Worm (Caenorhabditis elegans): ENCODE measurements around the gene F38H4.3.
A peak's percentile ranks its signal among the peaks of the same experiment; 100 is the strongest.

Gene F38H4.3

DNA sequence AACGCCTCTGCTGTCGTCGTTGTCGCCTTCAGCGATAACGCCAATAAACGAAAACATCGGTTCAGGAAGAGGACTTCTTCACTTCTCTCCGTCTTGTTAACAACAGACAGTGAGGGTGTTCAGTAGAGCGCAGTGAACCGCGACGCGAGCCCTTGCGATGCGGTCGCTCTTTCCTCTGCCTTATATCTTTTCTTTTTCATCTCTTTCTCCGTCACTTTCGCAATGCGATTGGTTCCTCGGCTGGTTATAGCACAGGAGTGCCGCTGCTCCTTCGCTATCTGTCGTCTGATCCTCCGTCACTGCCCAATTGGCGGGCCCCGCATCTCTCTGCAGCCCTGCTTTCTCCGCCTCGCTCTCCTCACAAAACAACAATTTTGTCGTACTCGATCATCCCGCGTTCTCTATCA, 14.9 kb downstream of the F38H4.3 start:
- TF ChIP-seq elt-2 (tag; optimal IDR thresholded peaks at IDR 0.05) (peak; percentile 43), zag-1 (tag; optimal IDR thresholded peaks at IDR 0.05) (no peak), skn-1 (tag; optimal IDR thresholded peaks at IDR 0.05) (peak; percentile 51), pha-4 (tag; optimal IDR thresholded peaks at IDR 0.05) (peak; percentile 74), nhr-237 (tag; optimal IDR thresholded peaks at IDR 0.05) (no peak), ztf-4 (tag; optimal IDR thresholded peaks at IDR 0.05) (no peak), ceh-28 (tag; optimal IDR thresholded peaks at IDR 0.05) (peak; percentile 37), mml-1 (tag; optimal IDR thresholded peaks at IDR 0.05) (no peak), snpc-4 (tag; optimal IDR thresholded peaks at IDR 0.05) (peak; percentile 79), fkh-10 (GFP tag; optimal IDR thresholded peaks at IDR 0.05) (peak; percentile 66), nhr-76 (tag; optimal IDR thresholded peaks at IDR 0.05) (no peak), fos-1 (tag; optimal IDR thresholded peaks at IDR 0.05) (no peak), nfya-1 (tag; optimal IDR thresholded peaks at IDR 0.05; ENCODE audit: insufficient read depth) (peak; percentile 98), elt-3 (tag; optimal IDR thresholded peaks at IDR 0.05) (no peak), unc-62 (GFP tag; optimal IDR thresholded peaks at IDR 0.05) (no peak), ceh-16 (tag; optimal IDR thresholded peaks at IDR 0.05) (no peak), pqm-1 (tag; optimal IDR thresholded peaks at IDR 0.05) (no peak), nhr-23 (tag; optimal IDR thresholded peaks at IDR 0.05) (peak; percentile 5), nhr-25 (tag; optimal IDR thresholded peaks at IDR 0.05) (no peak), nhr-77 (tag; optimal IDR thresholded peaks at IDR 0.05) (no peak), unc-39 (tag; optimal IDR thresholded peaks at IDR 0.05) (no peak), ama-1 (optimal IDR thresholded peaks at IDR 0.05) (peak; percentile 76), nhr-28 (tag; optimal IDR thresholded peaks at IDR 0.05) (no peak), aly-2 (tag; optimal IDR thresholded peaks at IDR 0.05) (no peak), ceh-82 (tag; optimal IDR thresholded peaks at IDR 0.05) (no peak), jun-1 (tag; optimal IDR thresholded peaks at IDR 0.05) (peak; percentile 60), elt-1 (tag; optimal IDR thresholded peaks at IDR 0.05) (peak; percentile 61), ZK546.5 (tag; optimal IDR thresholded peaks at IDR 0.05) (no peak), daf-12 (tag; optimal IDR thresholded peaks at IDR 0.05) (no peak), lin-15B (tag; optimal IDR thresholded peaks at IDR 0.05) (peak; percentile 89), nhr-43 (tag; optimal IDR thresholded peaks at IDR 0.05; ENCODE audit: poor library complexity, severe bottlenecking) (no peak), lin-39 (tag; optimal IDR thresholded peaks at IDR 0.05) (peak; percentile 77), fkh-2 (tag; optimal IDR thresholded peaks at IDR 0.05) (no peak), lsy-12 (tag; optimal IDR thresholded peaks at IDR 0.05) (peak; percentile 35), mdl-1 (tag; optimal IDR thresholded peaks at IDR 0.05) (no peak), nhr-11 (tag; optimal IDR thresholded peaks at IDR 0.05) (peak; percentile 65), R02D3.7 (tag; optimal IDR thresholded peaks at IDR 0.05) (no peak), hmg-11 (tag; optimal IDR thresholded peaks at IDR 0.05) (peak; percentile 75), ceh-9 (tag; optimal IDR thresholded peaks at IDR 0.05) (no peak), eor-1 (tag; optimal IDR thresholded peaks at IDR 0.05) (no peak), ztf-11 (tag; optimal IDR thresholded peaks at IDR 0.05) (no peak), nhr-12 (tag; optimal IDR thresholded peaks at IDR 0.05) (no peak), egl-5 (tag; optimal IDR thresholded peaks at IDR 0.05) (peak; percentile 25), tbx-2 (tag; optimal IDR thresholded peaks at IDR 0.05) (peak; percentile 29), egl-27 (tag; optimal IDR thresholded peaks at IDR 0.05) (peak; percentile 20), sea-2 (GFP tag; optimal IDR thresholded peaks at IDR 0.05) (no peak), nhr-67 (tag; optimal IDR thresholded peaks at IDR 0.05) (no peak)

DNA sequence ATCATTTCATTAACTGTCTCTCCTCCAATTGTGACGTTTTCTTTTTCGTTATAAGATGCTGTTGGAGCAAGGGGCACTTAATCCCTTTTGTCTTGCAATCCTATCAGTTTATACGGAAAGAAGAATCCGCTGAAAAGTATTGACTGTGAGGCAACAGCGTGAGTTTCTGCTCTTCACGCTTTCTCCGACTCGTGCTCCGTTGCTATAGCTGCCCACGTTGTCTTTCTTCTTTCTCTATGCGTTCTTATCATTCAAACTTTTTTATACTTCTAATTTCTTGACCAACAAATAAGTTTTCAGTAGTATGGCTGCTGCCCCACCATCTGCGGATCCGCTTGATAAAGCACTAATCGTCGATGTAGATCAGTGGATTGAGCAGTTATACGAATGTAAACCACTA, 15.9 kb downstream of the F38H4.3 start, which contains the start of gene let-92:
Gene let-92, plus strand, starts transcription at position 301 of the 400 bp plus-strand sequence.
- TF ChIP-seq mdl-1 (tag; optimal IDR thresholded peaks at IDR 0.05) (no peak), ztf-4 (tag; optimal IDR thresholded peaks at IDR 0.05) (no peak), ZK546.5 (tag; optimal IDR thresholded peaks at IDR 0.05) (no peak), R02D3.7 (tag; optimal IDR thresholded peaks at IDR 0.05) (no peak), pha-4 (tag; optimal IDR thresholded peaks at IDR 0.05) (no peak), zag-1 (tag; optimal IDR thresholded peaks at IDR 0.05) (no peak), nhr-43 (tag; optimal IDR thresholded peaks at IDR 0.05; ENCODE audit: poor library complexity, severe bottlenecking) (no peak), lsy-12 (tag; optimal IDR thresholded peaks at IDR 0.05) (no peak), nhr-11 (tag; optimal IDR thresholded peaks at IDR 0.05) (no peak), elt-1 (tag; optimal IDR thresholded peaks at IDR 0.05) (no peak), jun-1 (tag; optimal IDR thresholded peaks at IDR 0.05) (no peak), nhr-77 (tag; optimal IDR thresholded peaks at IDR 0.05) (no peak), egl-5 (tag; optimal IDR thresholded peaks at IDR 0.05) (no peak), elt-3 (tag; optimal IDR thresholded peaks at IDR 0.05) (no peak)
